Fruit fly (Drosophila melanogaster) whole organism, wandering third instar larva: ENCODE measurements around the gene mad2.

Experiments used
- Jra ChIP-seq: sonication (Bioruptor generic); optimal IDR thresholded peaks from 2 replicates; lab custom pipeline; 2016; ENCODE audit warnings: missing biosample characterization, missing genetic modification characterization
- N ChIP-seq: fragments of >200 bp; optimal IDR thresholded peaks from 2 replicates; lab custom pipeline; 2018; ENCODE audit warnings: missing biosample characterization, missing external identifiers, missing genetic modification characterization
- ey ChIP-seq: fragments of 200-800 bp; sonication (Bioruptor generic); optimal IDR thresholded peaks from 2 replicates; lab custom pipeline; 2016; ENCODE audit warnings: missing biosample characterization, missing genetic modification characterization
- pan ChIP-seq: fragments of >200 bp; optimal IDR thresholded peaks from 2 replicates; lab custom pipeline; 2017

- no peak for TF ChIP-seq Jra
- no peak for TF ChIP-seq N (GFP tag; lab: Kevin White, UChicago)
- no peak for TF ChIP-seq pan (lab: Kevin White, UChicago)
- no peak for TF ChIP-seq ey
These were observed 28.0 kb upstream of the mad2 start for dm6 chr3L:5840847-5841246.
